Fruit fly (Drosophila melanogaster) whole organism, wandering third instar larva: ENCODE measurements around the gene CG9626.

Source experiments
- Abd-B ChIP-seq: fragments of >200 bp; optimal IDR thresholded peaks from 2 replicates; lab custom pipeline; 2017; ENCODE audit warnings: missing biosample characterization, missing genetic modification characterization
- CG32264 ChIP-seq: fragments of 200-800 bp; sonication (Bioruptor generic); optimal IDR thresholded peaks from 2 replicates; lab custom pipeline; 2016; ENCODE audit warnings: missing biosample characterization, missing genetic modification characterization
- CG9705 ChIP-seq: fragments of 200-800 bp; sonication (Bioruptor generic); optimal IDR thresholded peaks from 2 replicates; lab custom pipeline; 2018; ENCODE audit warnings: missing biosample characterization, mild to moderate bottlenecking, missing genetic modification characterization
- CrebA ChIP-seq: fragments of 200-800 bp; sonication (Bioruptor generic); optimal IDR thresholded peaks from 2 replicates; lab custom pipeline; 2016; ENCODE audit warnings: missing biosample characterization, mild to moderate bottlenecking, missing genetic modification characterization, borderline replicate concordance
- Dfd ChIP-seq: fragments of >200 bp; optimal IDR thresholded peaks from 2 replicates; lab custom pipeline; 2017; ENCODE audit warnings: missing biosample characterization, missing genetic modification characterization
- Dif ChIP-seq: fragments of 200-275, 200-300 bp; sonication (Bioruptor generic); optimal IDR thresholded peaks from 2 replicates; lab custom pipeline; 2018; ENCODE audit warnings: missing biosample characterization, missing genetic modification characterization; ENCODE audit not compliant: partially characterized antibody
- GATAd ChIP-seq: sonication (Bioruptor generic); optimal IDR thresholded peaks from 2 replicates; lab custom pipeline; 2016; ENCODE audit warnings: missing biosample characterization, missing genetic modification characterization
- Hnf4 ChIP-seq: fragments of 200-800 bp; sonication (Bioruptor generic); optimal IDR thresholded peaks from 2 replicates; lab custom pipeline; 2016; ENCODE audit warnings: missing biosample characterization, mild to moderate bottlenecking, missing genetic modification characterization
- Hr78 ChIP-seq: fragments of >200 bp; optimal IDR thresholded peaks from 2 replicates; lab custom pipeline; 2017; ENCODE audit warnings: missing biosample characterization, missing genetic modification characterization
- Hr83 ChIP-seq: fragments of 200-300 bp; sonication (Bioruptor generic); optimal IDR thresholded peaks from 2 replicates; lab custom pipeline; 2016; ENCODE audit warnings: missing biosample characterization, mild to moderate bottlenecking, missing genetic modification characterization, moderate library complexity; ENCODE audit not compliant: poor library complexity, severe bottlenecking
- Jra ChIP-seq: sonication (Bioruptor generic); optimal IDR thresholded peaks from 2 replicates; lab custom pipeline; 2016; ENCODE audit warnings: missing biosample characterization, missing genetic modification characterization
- Mio ChIP-seq: sonication (Bioruptor generic); optimal IDR thresholded peaks from 2 replicates; lab custom pipeline; 2016; ENCODE audit warnings: missing biosample characterization, missing genetic modification characterization
- Myc ChIP-seq: fragments of >200 bp; optimal IDR thresholded peaks from 2 replicates; lab custom pipeline; 2017
- N ChIP-seq: fragments of >200 bp; optimal IDR thresholded peaks from 2 replicates; lab custom pipeline; 2018; ENCODE audit warnings: missing biosample characterization, missing external identifiers, missing genetic modification characterization
- Rel ChIP-seq, 2 experiments: fragments of 200-800 bp; sonication (Bioruptor generic) in 1 of 2; optimal IDR thresholded peaks; 2 replicates in 1 of 2; 3 replicates in 1 of 2; lab custom pipeline; 2016 to 2019; ENCODE audit warnings: mild to moderate bottlenecking in 2 of 2, missing biosample characterization in 2 of 2, missing genetic modification characterization in 2 of 2, moderate library complexity in 1 of 2
- Sp1 ChIP-seq: fragments of 200-800 bp; sonication (Bioruptor generic); optimal IDR thresholded peaks from 3 replicates; lab custom pipeline; 2019; ENCODE audit warnings: missing biosample characterization, mild to moderate bottlenecking, missing genetic modification characterization, moderate library complexity
- Vsx2 ChIP-seq: fragments of 200-300, 225-300 bp; sonication (Bioruptor generic); optimal IDR thresholded peaks from 2 replicates; lab custom pipeline; 2018; ENCODE audit warnings: missing biosample characterization, missing genetic modification characterization; ENCODE audit not compliant: partially characterized antibody
- br ChIP-seq: fragments of 200-800 bp; sonication (Bioruptor generic); optimal IDR thresholded peaks from 2 replicates; lab custom pipeline; 2016; ENCODE audit warnings: missing biosample characterization, missing genetic modification characterization
- brk ChIP-seq: fragments of 200-800 bp; sonication (Bioruptor generic); optimal IDR thresholded peaks from 2 replicates; lab custom pipeline; 2016; ENCODE audit warnings: missing biosample characterization, mild to moderate bottlenecking, missing genetic modification characterization
- dl ChIP-seq, 2 experiments: fragments of 175-275, 200-275 bp in 1 of 2; fragments of 200-275 bp in 1 of 2; sonication (Bioruptor generic); optimal IDR thresholded peaks; lab custom pipeline; 2018; ENCODE audit warnings: mild to moderate bottlenecking in 2 of 2, missing biosample characterization in 2 of 2, missing genetic modification characterization in 2 of 2, moderate library complexity in 2 of 2; ENCODE audit not compliant: partially characterized antibody in 2 of 2, insufficient read depth in 1 of 2
- dmrt93B ChIP-seq: fragments of 200-800 bp; sonication (Bioruptor generic); optimal IDR thresholded peaks from 2 replicates; lab custom pipeline; 2018; ENCODE audit warnings: missing biosample characterization, mild to moderate bottlenecking, missing genetic modification characterization
- dsf ChIP-seq: sonication (Bioruptor generic); optimal IDR thresholded peaks from 2 replicates; lab custom pipeline; 2016; ENCODE audit warnings: missing biosample characterization, missing genetic modification characterization, borderline replicate concordance
- ey ChIP-seq: fragments of 200-800 bp; sonication (Bioruptor generic); optimal IDR thresholded peaks from 2 replicates; lab custom pipeline; 2016; ENCODE audit warnings: missing biosample characterization, missing genetic modification characterization
- foxo ChIP-seq, 2 experiments: fragments of 200-800 bp; sonication (Bioruptor generic); optimal IDR thresholded peaks; 2 replicates in 1 of 2; 3 replicates in 1 of 2; lab custom pipeline; 2016 to 2017; ENCODE audit warnings: missing biosample characterization in 2 of 2, missing genetic modification characterization in 2 of 2
- fru ChIP-seq: fragments of 200-800 bp; sonication (Bioruptor generic); optimal IDR thresholded peaks from 3 replicates; lab custom pipeline; 2016; ENCODE audit warnings: missing biosample characterization, mild to moderate bottlenecking, missing genetic modification characterization
- h ChIP-seq: fragments of 200-800 bp; sonication (Bioruptor generic); optimal IDR thresholded peaks from 3 replicates; lab custom pipeline; 2016; ENCODE audit warnings: missing biosample characterization, mild to moderate bottlenecking, missing genetic modification characterization
- jim ChIP-seq: fragments of 175-275, 200-325 bp; sonication (Bioruptor generic); optimal IDR thresholded peaks from 2 replicates; lab custom pipeline; 2016; ENCODE audit warnings: missing biosample characterization, mild to moderate bottlenecking, missing genetic modification characterization
- lola ChIP-seq: fragments of >200 bp; optimal IDR thresholded peaks from 2 replicates; lab custom pipeline; 2017; ENCODE audit warnings: missing biosample characterization, missing genetic modification characterization
- pan ChIP-seq: fragments of >200 bp; optimal IDR thresholded peaks from 2 replicates; lab custom pipeline; 2017
- psq ChIP-seq: fragments of 200-800 bp; sonication (Bioruptor generic); optimal IDR thresholded peaks from 3 replicates; lab custom pipeline; 2017; ENCODE audit warnings: missing biosample characterization, mild to moderate bottlenecking, missing genetic modification characterization, moderate library complexity
- rgr ChIP-seq: fragments of 200-800 bp; sonication (Bioruptor generic); optimal IDR thresholded peaks from 3 replicates; lab custom pipeline; 2016; ENCODE audit warnings: missing biosample characterization, mild to moderate bottlenecking, missing genetic modification characterization
- sage ChIP-seq: fragments of 200-800 bp; sonication (Bioruptor generic); optimal IDR thresholded peaks from 2 replicates; lab custom pipeline; 2016; ENCODE audit warnings: missing biosample characterization, mild to moderate bottlenecking, missing genetic modification characterization
- sv ChIP-seq: fragments of 200-800 bp; sonication (Bioruptor generic); optimal IDR thresholded peaks from 3 replicates; lab custom pipeline; 2016; ENCODE audit warnings: missing biosample characterization, missing genetic modification characterization
- tai ChIP-seq: sonication (Bioruptor generic); optimal IDR thresholded peaks from 2 replicates; lab custom pipeline; 2016; ENCODE audit warnings: missing biosample characterization, missing genetic modification characterization
- usp ChIP-seq: fragments of >200 bp; optimal IDR thresholded peaks from 2 replicates; lab custom pipeline; 2017; ENCODE audit warnings: missing biosample characterization, missing genetic modification characterization
- woc ChIP-seq: sonication (Bioruptor generic); optimal IDR thresholded peaks from 2 replicates; lab custom pipeline; 2016; ENCODE audit warnings: missing biosample characterization, mild to moderate bottlenecking, missing genetic modification characterization

CG9626 gene

dm6 chr3R:8321447-8321846 is 20.7 kb upstream of the CG9626 start, which contains the start of gene Or85a:
Or85a (plus strand) TSS chr3R:8321747.
- no peak for TF ChIP-seq Hr78 (GFP tag; lab: Kevin White, UChicago)
- no peak for TF ChIP-seq brk (GFP tag; lab: Kevin White, UChicago)
- no peak for TF ChIP-seq fru (GFP tag; lab: Kevin White, UChicago)
- no peak for TF ChIP-seq Jra (GFP tag; lab: Kevin White, UChicago)
- no peak for TF ChIP-seq CG32264 (GFP tag; lab: Kevin White, UChicago)
- no peak for TF ChIP-seq dsf (GFP tag; lab: Kevin White, UChicago)
- TF ChIP-seq Myc: no peak
- TF ChIP-seq lola (GFP tag; lab: Kevin White, UChicago): no peak
- no peak for TF ChIP-seq sage (GFP tag; lab: Kevin White, UChicago)
- no peak for TF ChIP-seq dl (GFP tag; optimal IDR thresholded peaks at IDR 0.05; lab: Kevin White, UChicago; ENCODE audit: insufficient read depth in 1 of 2, partially characterized antibody in 2 of 2)
- no peak for TF ChIP-seq dmrt93B (GFP tag; lab: Kevin White, UChicago)
- TF ChIP-seq Abd-B (GFP tag; lab: Kevin White, UChicago): no peak

dm6 chr3R:8317709-8318335 is 17.0 kb upstream of the CG9626 start:
- TF ChIP-seq jim (no peak), dl (GFP tag; optimal IDR thresholded peaks at IDR 0.05; lab: Kevin White, UChicago; ENCODE audit: insufficient read depth in 1 of 2, partially characterized antibody in 2 of 2) (no peak), ey (GFP tag; lab: Kevin White, UChicago) (no peak), pan (no peak), Hr83 (GFP tag; lab: Kevin White, UChicago) (no peak), tai (no peak), N (GFP tag; lab: Kevin White, UChicago) (no peak), foxo (GFP tag; optimal IDR thresholded peaks at IDR 0.05; lab: Kevin White, UChicago) (peak in 1 of 2 experiments; percentile 5), Myc (no peak), brk (GFP tag; lab: Kevin White, UChicago) (no peak), sv (no peak), CG32264 (GFP tag; lab: Kevin White, UChicago) (no peak), Rel (GFP tag; optimal IDR thresholded peaks at IDR 0.05; lab: Kevin White, UChicago) (no peak), Rel (tag; optimal IDR thresholded peaks at IDR 0.05; lab: Kevin White, UChicago) (peak; percentile 57), fru (GFP tag; lab: Kevin White, UChicago) (no peak)

- TF ChIP-seq dl (GFP tag; optimal IDR thresholded peaks at IDR 0.05; lab: Kevin White, UChicago; ENCODE audit: insufficient read depth in 1 of 2, partially characterized antibody in 2 of 2) (peak in 1 of 2 experiments; percentile 9), Vsx2 (GFP tag; lab: Kevin White, UChicago) (peak; percentile 47), Sp1 (GFP tag; lab: Kevin White, UChicago) (no peak), Dif (GFP tag; lab: Kevin White, UChicago) (peak; percentile 13)
Measured at dm6 chr3R:8317215-8317614, 16.4 kb upstream of the CG9626 start, which contains the start of gene Ctr1B. Ctr1B (plus strand) TSS chr3R:8317612.

dm6 chr3R:8316344-8317105 is 15.7 kb upstream of the CG9626 start, which contains the start of gene Coq2:
Coq2 (minus strand) TSS chr3R:8316543.
- no peak for TF ChIP-seq N (GFP tag; lab: Kevin White, UChicago)
- TF ChIP-seq dmrt93B (GFP tag; lab: Kevin White, UChicago): no peak
- no peak for TF ChIP-seq Hr83 (GFP tag; lab: Kevin White, UChicago)
- no peak for TF ChIP-seq Rel (GFP tag; optimal IDR thresholded peaks at IDR 0.05; lab: Kevin White, UChicago)
- TF ChIP-seq Rel (tag; optimal IDR thresholded peaks at IDR 0.05; lab: Kevin White, UChicago): no peak
- TF ChIP-seq ey (GFP tag; lab: Kevin White, UChicago): no peak
- TF ChIP-seq usp (GFP tag; lab: Kevin White, UChicago): no peak
- TF ChIP-seq CrebA (GFP tag; lab: Kevin White, UChicago): no peak
- no peak for TF ChIP-seq Hnf4 (GFP tag; lab: Kevin White, UChicago)
- TF ChIP-seq Jra (GFP tag; lab: Kevin White, UChicago): no peak
- no peak for TF ChIP-seq lola (GFP tag; lab: Kevin White, UChicago)
- TF ChIP-seq jim: no peak
- peak; percentile 100 for TF ChIP-seq dl (GFP tag; optimal IDR thresholded peaks at IDR 0.05; lab: Kevin White, UChicago; ENCODE audit: insufficient read depth in 1 of 2, partially characterized antibody in 2 of 2)
- TF ChIP-seq woc: no peak
- TF ChIP-seq dsf (GFP tag; lab: Kevin White, UChicago): no peak
- no peak for TF ChIP-seq sv
- no peak for TF ChIP-seq Hr78 (GFP tag; lab: Kevin White, UChicago)
- peak; percentile 100 for TF ChIP-seq Dif (GFP tag; lab: Kevin White, UChicago)
- TF ChIP-seq Dfd: no peak
- no peak for TF ChIP-seq GATAd (GFP tag; lab: Kevin White, UChicago)
- TF ChIP-seq psq (GFP tag; lab: Kevin White, UChicago): no peak
- TF ChIP-seq Myc: peak; percentile 28
- no peak for TF ChIP-seq brk (GFP tag; lab: Kevin White, UChicago)
- peak; percentile 100 for TF ChIP-seq Vsx2 (GFP tag; lab: Kevin White, UChicago)
- no peak for TF ChIP-seq foxo (GFP tag; optimal IDR thresholded peaks at IDR 0.05; lab: Kevin White, UChicago)
- TF ChIP-seq CG9705 (GFP tag; lab: Kevin White, UChicago): no peak
- TF ChIP-seq CG32264 (GFP tag; lab: Kevin White, UChicago): no peak
- TF ChIP-seq rgr (GFP tag; lab: Kevin White, UChicago): no peak
- TF ChIP-seq fru (GFP tag; lab: Kevin White, UChicago): no peak
- no peak for TF ChIP-seq br
- TF ChIP-seq Sp1 (GFP tag; lab: Kevin White, UChicago): no peak
- no peak for TF ChIP-seq h
- no peak for TF ChIP-seq Mio (GFP tag; lab: Kevin White, UChicago)
